Worm (Caenorhabditis elegans) whole organism, mixed stage, embryonic: ENCODE measurements around the gene M110.9.

Experiments
- M03D4.4 ChIP-seq: sonication (generic microtip); optimal IDR thresholded peaks from 2 replicates; lab custom pipeline; 2017; ENCODE audit warnings: mild to moderate bottlenecking, missing genetic modification characterization, missing compliant biosample characterization
- bed-3 ChIP-seq: fragments of 200-800 bp; sonication (Bioruptor generic); optimal IDR thresholded peaks from 3 replicates; lab custom pipeline; 2018; ENCODE audit warnings: mild to moderate bottlenecking, missing genetic modification characterization, moderate library complexity, missing compliant biosample characterization
- blmp-1 ChIP-seq: fragments of 150-350 bp; optimal IDR thresholded peaks from 2 replicates; lab custom pipeline; 2014; ENCODE audit warnings: missing biosample characterization, missing genetic modification characterization
- ceh-39 ChIP-seq: fragments of 150-350 bp; optimal IDR thresholded peaks from 2 replicates; lab custom pipeline; 2014; ENCODE audit warnings: missing biosample characterization, missing genetic modification characterization
- ceh-43 ChIP-seq: fragments of 200-800 bp; sonication (Bioruptor generic); optimal IDR thresholded peaks from 2 replicates; lab custom pipeline; 2018; ENCODE audit warnings: mild to moderate bottlenecking, missing genetic modification characterization, moderate library complexity, missing compliant biosample characterization
- ces-1 ChIP-seq: fragments of 150-350 bp; optimal IDR thresholded peaks from 2 replicates; lab custom pipeline; 2014; ENCODE audit warnings: missing biosample characterization, missing genetic modification reagents, missing genetic modification characterization
- elt-1 ChIP-seq: sonication (generic microtip); optimal IDR thresholded peaks from 2 replicates; lab custom pipeline; 2017; ENCODE audit warnings: missing genetic modification characterization, mild to moderate bottlenecking, missing compliant biosample characterization, antibody characterized with exemption, moderate library complexity, borderline replicate concordance; ENCODE audit not compliant: insufficient read depth
- elt-3 ChIP-seq: fragments of 150-350 bp; optimal IDR thresholded peaks from 2 replicates; lab custom pipeline; 2014; ENCODE audit warnings: missing biosample characterization, missing genetic modification characterization
- flh-1 ChIP-seq: fragments of 200-800 bp; sonication (Bioruptor generic); optimal IDR thresholded peaks from 2 replicates; lab custom pipeline; 2018; ENCODE audit warnings: mild to moderate bottlenecking, missing genetic modification characterization, moderate library complexity, missing compliant biosample characterization
- ham-2 ChIP-seq: fragments of 200-800 bp; sonication (Bioruptor generic); optimal IDR thresholded peaks from 2 replicates; lab custom pipeline; 2018; ENCODE audit warnings: mild to moderate bottlenecking, missing genetic modification characterization, missing compliant biosample characterization
- hlh-1 ChIP-seq: fragments of 150-350 bp; optimal IDR thresholded peaks from 2 replicates; lab custom pipeline; 2014; ENCODE audit warnings: missing biosample characterization, missing genetic modification reagents, missing genetic modification characterization
- lin-13 ChIP-seq: fragments of 150-350 bp; optimal IDR thresholded peaks from 2 replicates; lab custom pipeline; 2014; ENCODE audit warnings: missing biosample characterization, missing genetic modification characterization
- lin-32 ChIP-seq: fragments of 200-800 bp; sonication (Bioruptor generic); optimal IDR thresholded peaks from 2 replicates; lab custom pipeline; 2018; ENCODE audit warnings: mild to moderate bottlenecking, missing genetic modification characterization, missing compliant biosample characterization
- lsy-2 ChIP-seq: fragments of 150-350 bp; optimal IDR thresholded peaks from 2 replicates; lab custom pipeline; 2014; ENCODE audit warnings: missing biosample characterization, missing genetic modification characterization
- mab-5 ChIP-seq: fragments of 150-350 bp; optimal IDR thresholded peaks from 2 replicates; lab custom pipeline; 2014; ENCODE audit warnings: missing biosample characterization, missing genetic modification characterization
- mep-1 ChIP-seq: fragments of 150-350 bp; optimal IDR thresholded peaks from 2 replicates; lab custom pipeline; 2017; ENCODE audit warnings: missing biosample characterization, missing genetic modification reagents, missing genetic modification characterization, inconsistent platforms
- mls-2 ChIP-seq: sonication (generic microtip); optimal IDR thresholded peaks from 2 replicates; lab custom pipeline; 2016; ENCODE audit warnings: mild to moderate bottlenecking, missing genetic modification characterization, moderate library complexity, missing compliant biosample characterization
- nhr-28 ChIP-seq: fragments of 150-350 bp; optimal IDR thresholded peaks from 2 replicates; lab custom pipeline; 2014; ENCODE audit warnings: missing biosample characterization, missing genetic modification characterization
- nhr-76 ChIP-seq: sonication (generic microtip); optimal IDR thresholded peaks from 2 replicates; lab custom pipeline; 2017; ENCODE audit warnings: missing biosample characterization, missing genetic modification characterization
- pha-4 ChIP-seq: fragments of 150-350 bp; optimal IDR thresholded peaks from 2 replicates; lab custom pipeline; 2018; ENCODE audit warnings: missing biosample characterization, missing genetic modification reagents, missing genetic modification characterization
- sem-2 ChIP-seq: fragments of 200-800 bp; sonication (Bioruptor generic); optimal IDR thresholded peaks from 2 replicates; lab custom pipeline; 2018; ENCODE audit warnings: mild to moderate bottlenecking, missing genetic modification characterization, missing compliant biosample characterization
- snpc-4 ChIP-seq: fragments of 150-350 bp; optimal IDR thresholded peaks from 2 replicates; lab custom pipeline; 2014; ENCODE audit warnings: missing biosample characterization, missing genetic modification characterization
- sptf-1 ChIP-seq: sonication (generic microtip); optimal IDR thresholded peaks from 2 replicates; lab custom pipeline; 2017; ENCODE audit warnings: mild to moderate bottlenecking, missing genetic modification characterization, moderate library complexity, missing compliant biosample characterization
- tbx-8 ChIP-seq: fragments of 200-800 bp; sonication (Bioruptor generic); optimal IDR thresholded peaks from 2 replicates; lab custom pipeline; 2018; ENCODE audit warnings: mild to moderate bottlenecking, missing genetic modification characterization, moderate library complexity, missing compliant biosample characterization
- unc-120 ChIP-seq: sonication (generic microtip); optimal IDR thresholded peaks from 2 replicates; lab custom pipeline; 2017; ENCODE audit warnings: missing genetic modification characterization, missing compliant biosample characterization; ENCODE audit not compliant: poor library complexity, severe bottlenecking
- unc-39 ChIP-seq: fragments of 150-350 bp; optimal IDR thresholded peaks from 2 replicates; lab custom pipeline; 2014; ENCODE audit warnings: missing biosample characterization, missing genetic modification characterization
- unc-62 ChIP-seq: fragments of 150-350 bp; optimal IDR thresholded peaks from 2 replicates; lab custom pipeline; 2014; ENCODE audit warnings: missing biosample characterization, missing genetic modification reagents, missing genetic modification characterization

M110.9 gene

DNA sequence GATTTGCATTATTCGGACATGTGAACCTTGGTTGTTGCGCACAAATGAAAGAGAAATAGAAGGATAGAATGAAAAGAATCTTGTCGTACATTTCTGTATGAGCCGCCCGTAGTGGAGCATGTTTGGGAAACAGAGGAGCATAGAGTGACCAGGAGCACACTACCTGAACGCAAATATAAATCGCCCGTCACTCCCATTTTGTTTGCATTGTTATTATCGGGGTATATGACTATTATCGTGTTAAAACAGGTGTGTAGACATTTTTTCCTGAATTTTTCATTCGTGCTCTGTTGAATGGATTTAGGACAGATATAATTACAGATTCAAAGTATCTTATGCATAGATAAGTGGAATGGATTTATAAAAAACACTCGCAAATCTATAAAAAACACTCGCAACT lies 38.3 kb downstream of the M110.9 start, which contains the start of gene K01C8.2:
Gene K01C8.2, minus strand, starts transcription at position 101 of the 400 bp plus-strand sequence.
- TF ChIP-seq sem-2, result no peak
- no peak for TF ChIP-seq lin-13 (tag; lab: Kevin White, UChicago)
- no peak for TF ChIP-seq pha-4 (tag; lab: Kevin White, UChicago)
- no peak for TF ChIP-seq tbx-8 (GFP tag; lab: Kevin White, UChicago)
- TF ChIP-seq M03D4.4 (tag; lab: Kevin White, UChicago), result no peak
- TF ChIP-seq unc-39, result no peak
- no peak for TF ChIP-seq bed-3 (GFP tag; lab: Kevin White, UChicago)

DNA sequence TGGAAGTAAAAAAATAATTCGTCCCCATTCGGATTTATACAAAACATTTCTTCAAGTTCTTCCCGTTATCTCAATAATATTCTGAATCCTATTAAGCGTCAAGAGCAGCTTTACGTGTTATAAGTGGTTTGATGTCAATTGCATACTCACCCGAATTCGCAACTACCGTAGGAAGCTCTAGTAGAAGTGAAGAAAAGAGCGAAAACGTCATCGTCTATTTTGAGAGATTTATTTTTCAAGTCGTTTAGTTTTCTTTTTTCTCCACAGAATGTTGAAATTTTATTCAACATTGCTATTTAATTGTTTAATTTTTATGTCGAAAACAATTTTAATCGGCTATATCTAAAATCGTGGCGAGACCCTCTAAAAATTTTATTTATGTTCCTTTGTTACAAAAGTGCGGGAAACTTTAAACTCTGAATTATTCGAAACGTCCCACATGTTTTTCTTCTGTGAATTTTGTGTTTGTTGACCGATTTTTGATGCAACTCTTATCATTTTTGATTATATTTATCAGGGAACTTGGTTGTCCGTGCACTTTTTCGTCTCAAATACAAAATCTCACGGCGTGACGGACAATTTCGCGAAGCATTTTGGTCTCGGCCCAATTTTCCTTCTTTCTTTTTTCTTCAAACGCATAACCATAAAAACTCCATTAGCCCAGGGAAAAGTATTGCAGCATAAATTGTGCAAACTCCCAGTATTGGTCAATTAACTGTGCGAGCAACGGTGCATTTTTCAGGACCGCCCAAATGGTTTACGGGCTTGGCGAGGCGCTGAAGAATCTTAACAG lies 39.0 kb downstream of the M110.9 start, which contains the start of gene tdc-1:
Gene tdc-1, plus strand, starts transcription at position 743 of the 793 bp plus-strand sequence.
- TF ChIP-seq nhr-76 (tag; lab: Kevin White, UChicago), result no peak
- TF ChIP-seq blmp-1 (tag; lab: Kevin White, UChicago), result no peak
- TF ChIP-seq lin-13 (tag; lab: Kevin White, UChicago), result no peak
- TF ChIP-seq unc-120 (tag; lab: Kevin White, UChicago), result no peak
- no peak for TF ChIP-seq ceh-43 (GFP tag; lab: Kevin White, UChicago)
- no peak for TF ChIP-seq sptf-1 (tag; lab: Kevin White, UChicago)
- no peak for TF ChIP-seq unc-39
- TF ChIP-seq tbx-8 (GFP tag; lab: Kevin White, UChicago), result no peak
- TF ChIP-seq mep-1, result no peak
- no peak for TF ChIP-seq flh-1 (GFP tag; lab: Kevin White, UChicago)
- TF ChIP-seq lin-32 (GFP tag; lab: Kevin White, UChicago), result no peak

DNA sequence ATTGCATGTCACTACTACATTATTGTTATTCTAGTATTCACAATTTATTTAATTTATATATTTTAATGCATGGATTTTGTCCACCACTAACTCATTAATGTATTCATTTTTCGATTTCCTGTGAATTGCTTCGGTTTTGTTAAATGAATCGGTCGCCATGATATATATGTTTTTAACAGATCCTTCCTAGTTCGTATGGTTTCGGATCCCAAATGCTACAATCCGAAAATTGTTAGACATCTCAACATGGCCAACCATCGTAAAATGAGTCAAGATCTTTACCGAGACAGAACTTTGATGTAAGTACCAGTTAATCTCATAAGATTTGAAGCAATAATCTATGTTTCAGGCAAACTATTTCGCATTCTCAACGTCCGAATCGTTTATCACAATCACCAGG lies 42.0 kb downstream of the M110.9 start:
- TF ChIP-seq M03D4.4 (tag; lab: Kevin White, UChicago) (no peak), mab-5 (tag; lab: Kevin White, UChicago) (no peak), hlh-1 (tag; lab: Kevin White, UChicago) (no peak), lsy-2 (tag; lab: Kevin White, UChicago) (no peak), nhr-76 (tag; lab: Kevin White, UChicago) (no peak), mls-2 (tag; lab: Kevin White, UChicago) (no peak), snpc-4 (tag; lab: Kevin White, UChicago) (no peak), sem-2 (no peak), lin-32 (GFP tag; lab: Kevin White, UChicago) (no peak), flh-1 (GFP tag; lab: Kevin White, UChicago) (no peak), mep-1 (no peak), ces-1 (no peak), ceh-39 (no peak)

DNA sequence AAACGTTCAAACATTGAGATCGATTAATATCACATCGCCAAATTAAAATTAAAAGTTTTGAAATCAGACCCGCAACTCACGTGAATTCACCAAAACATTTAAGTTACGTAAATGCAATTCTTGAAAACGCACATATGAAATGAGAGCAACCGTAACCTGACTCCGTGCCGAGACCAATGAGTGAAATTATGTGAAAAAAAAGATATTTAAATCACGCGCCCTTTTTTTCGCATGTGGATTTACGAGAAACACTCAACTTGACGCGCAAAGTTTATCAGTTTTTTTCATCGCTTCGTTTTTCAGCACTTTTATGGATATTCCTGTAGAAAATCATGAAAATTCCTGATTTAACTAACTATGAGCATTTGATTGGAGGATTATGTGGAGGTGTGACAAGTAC lies 45.0 kb downstream of the M110.9 start, which contains the start of the genes gei-14 and slc-25A32:
Gene gei-14, minus strand, starts transcription at position 175 of the 400 bp plus-strand sequence.
Gene slc-25A32, plus strand, starts transcription at position 242 of the 400 bp plus-strand sequence.
- TF ChIP-seq elt-3 (tag; lab: Kevin White, UChicago) (no peak), lsy-2 (tag; lab: Kevin White, UChicago) (peak; percentile 70), nhr-28 (tag; lab: Kevin White, UChicago) (no peak)

DNA sequence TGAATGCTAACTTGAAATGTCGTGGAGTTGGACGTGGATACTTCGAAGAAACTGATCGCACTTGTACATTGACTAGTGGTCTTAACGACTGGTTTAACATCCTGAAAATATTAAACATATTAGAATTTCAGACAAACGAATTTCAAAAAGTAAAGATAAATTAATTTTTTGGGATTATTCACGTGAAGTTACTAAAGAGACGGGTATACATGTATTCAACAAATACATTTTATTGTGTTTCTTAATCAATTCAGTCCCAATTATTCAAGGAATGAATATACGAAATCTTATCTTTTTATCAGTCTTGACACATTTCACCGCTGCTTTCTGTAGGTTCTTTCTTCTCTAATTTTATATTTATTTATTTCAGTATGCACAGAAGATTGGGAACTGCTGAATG lies 47.3 kb downstream of the M110.9 start, which contains the start of the genes mrpl-10 and clec-142:
Gene mrpl-10, minus strand, starts transcription at position 101 of the 400 bp plus-strand sequence.
Gene clec-142, plus strand, starts transcription at position 264 of the 400 bp plus-strand sequence.
- TF ChIP-seq ham-2 (GFP tag; lab: Kevin White, UChicago), result no peak
- TF ChIP-seq unc-62 (GFP tag; lab: Kevin White, UChicago), result no peak
- no peak for TF ChIP-seq lsy-2 (tag; lab: Kevin White, UChicago)
- no peak for TF ChIP-seq nhr-28 (tag; lab: Kevin White, UChicago)
- no peak for TF ChIP-seq sptf-1 (tag; lab: Kevin White, UChicago)
- no peak for TF ChIP-seq elt-1 (tag; lab: Kevin White, UChicago)
- no peak for TF ChIP-seq snpc-4 (tag; lab: Kevin White, UChicago)
- no peak for TF ChIP-seq tbx-8 (GFP tag; lab: Kevin White, UChicago)
- no peak for TF ChIP-seq bed-3 (GFP tag; lab: Kevin White, UChicago)
